Worm (Caenorhabditis elegans) whole organism, L4 larva: ENCODE results near the gene F49C12.11.

ENCODE experiments used
- ama-1 ChIP-seq: fragments of 150-350 bp; optimal IDR thresholded peaks from 2 replicates; lab custom pipeline; 2014; ENCODE audit warnings: inconsistent platforms, mixed read lengths
- ceh-82 ChIP-seq: sonication (generic microtip); optimal IDR thresholded peaks from 2 replicates; lab custom pipeline; 2017; ENCODE audit warnings: missing biosample characterization, missing genetic modification characterization
- ces-1 ChIP-seq: fragments of 150-350 bp; sonication (generic microtip); optimal IDR thresholded peaks from 4 replicates; lab custom pipeline; 2014; ENCODE audit warnings: missing biosample characterization, missing genetic modification reagents, missing genetic modification characterization
- dmd-6 ChIP-seq: fragments of 200-800 bp; sonication (Bioruptor generic); IDR thresholded peaks from 2 replicates; pipeline ENCODE4 v1.3.6; 2022; ENCODE audit warnings: missing genetic modification reagents, missing genetic modification characterization, missing compliant biosample characterization
- hif-1 ChIP-seq, 2 experiments: sonication (generic microtip); optimal IDR thresholded peaks; 2 replicates each; lab custom pipeline; 2016 to 2017; ENCODE audit warnings: missing compliant biosample characterization in 2 of 2, missing genetic modification characterization in 2 of 2, missing genetic modification reagents in 2 of 2, missing genotype in 2 of 2, mild to moderate bottlenecking in 1 of 2
- lir-3 ChIP-seq: sonication (generic microtip); optimal IDR thresholded peaks from 2 replicates; lab custom pipeline; 2016; ENCODE audit warnings: mild to moderate bottlenecking, missing genetic modification characterization, missing compliant biosample characterization
- lsy-2 ChIP-seq, 2 experiments: fragments of 150-350 bp in 1 of 2; sonication (generic microtip) in 1 of 2; optimal IDR thresholded peaks; 2 replicates each; lab custom pipeline; 2014 to 2017; ENCODE audit warnings: missing biosample characterization in 2 of 2, missing genetic modification characterization in 2 of 2
- nhr-237 ChIP-seq: sonication (generic microtip); optimal IDR thresholded peaks from 2 replicates; lab custom pipeline; 2017; ENCODE audit warnings: missing biosample characterization, missing genetic modification characterization
- nhr-76 ChIP-seq: fragments of 150-350 bp; optimal IDR thresholded peaks from 2 replicates; lab custom pipeline; 2014; ENCODE audit warnings: missing biosample characterization, missing genetic modification characterization
- unc-62 ChIP-seq, 3 experiments: fragments of 150-350 bp in 1 of 3; sonication (generic microtip); optimal IDR thresholded peaks in 2 of 3; peaks in 1 of 3; 1 replicate in 1 of 3; 2 replicates in 2 of 3; lab custom pipeline; 2014 to 2017; ENCODE audit warnings: missing biosample characterization in 3 of 3, missing genetic modification characterization in 3 of 3, missing genetic modification reagents in 3 of 3, missing genotype in 1 of 3

ce11 chrIV:9333007-9333406, 13.8 kb downstream of the F49C12.11 start:
- no peak for TF ChIP-seq nhr-76 (tag; lab: Kevin White, UChicago)
- peak; percentile 80 for TF ChIP-seq dmd-6 (GFP tag; lab: Robert Waterston, UW)
- TF ChIP-seq ama-1 (lab: Kevin White, UChicago): peak; percentile 34
- TF ChIP-seq unc-62 (GFP tag; optimal IDR thresholded peaks at IDR 0.05 in 1 of 2; lab: Kevin White, UChicago): no peak
- no peak for TF ChIP-seq unc-62 (tag; optimal IDR thresholded peaks at IDR 0.05; lab: Kevin White, UChicago)
- TF ChIP-seq nhr-237 (tag; lab: Kevin White, UChicago): no peak
- no peak for TF ChIP-seq ceh-82 (tag; lab: Kevin White, UChicago)
- TF ChIP-seq lir-3: no peak
- TF ChIP-seq ces-1: no peak
- no peak for TF ChIP-seq lsy-2 (tag; optimal IDR thresholded peaks at IDR 0.05; lab: Kevin White, UChicago)
- TF ChIP-seq hif-1 (tag; optimal IDR thresholded peaks at IDR 0.05; lab: Kevin White, UChicago): no peak
